Worm (Caenorhabditis elegans): ENCODE data around the gene sup-37.

DNA sequence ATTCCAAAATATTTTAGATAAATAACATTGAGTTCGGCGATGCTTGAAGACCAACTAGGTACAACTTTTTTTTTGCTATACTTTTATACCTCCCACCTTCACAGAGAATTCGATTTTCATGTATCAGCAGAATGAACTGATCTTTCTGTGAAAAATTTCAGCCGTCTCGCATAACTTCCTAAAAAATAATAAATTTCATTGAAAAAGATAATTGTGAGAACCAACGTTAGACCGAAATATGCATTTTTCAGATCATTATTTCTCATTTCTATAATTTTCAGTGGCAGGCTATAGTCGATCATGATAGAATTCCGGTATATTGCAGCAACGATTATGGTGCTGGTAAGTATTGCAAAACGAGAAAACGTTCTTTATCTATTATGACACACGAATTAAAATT lies 14.7 kb upstream of the sup-37 start, which contains the start of gene srx-115:
- TF ChIP-seq ceh-13 (GFP tag; optimal IDR thresholded peaks at IDR 0.05) (no peak), flt-1 (GFP tag; IDR thresholded peaks at IDR 0.05) (no peak), tbx-11 (GFP tag; IDR thresholded peaks at IDR 0.05) (no peak), hnd-1 (tag; optimal IDR thresholded peaks at IDR 0.05) (no peak), ama-1 (optimal IDR thresholded peaks at IDR 0.05) (no peak), hmbx-1 (tag; optimal IDR thresholded peaks at IDR 0.05) (no peak), sea-1 (GFP tag; conservative IDR thresholded peaks at IDR 0.05) (no peak), scrt-1 (GFP tag; IDR thresholded peaks at IDR 0.05) (no peak)

Measured in whole organism, early embryonic.